Worm (Caenorhabditis elegans) whole organism, young adult: ENCODE data around the gene cut-3.

ENCODE experiments used
- B0035.1 ChIP-seq: sonication (generic microtip); optimal IDR thresholded peaks from 2 replicates; lab custom pipeline; 2016; ENCODE audit warnings: missing genetic modification characterization, mild to moderate bottlenecking, missing compliant biosample characterization, missing genotype, missing genetic modification reagents
- C06A6.2 ChIP-seq: fragments of 200-800 bp; sonication (Bioruptor generic); conservative IDR thresholded peaks from 2 replicates; pipeline ENCODE4 v1.3.6; 2022; ENCODE audit warnings: missing genetic modification characterization, missing compliant biosample characterization
- F23B12.7 ChIP-seq: sonication (generic microtip); optimal IDR thresholded peaks from 2 replicates; lab custom pipeline; 2017; ENCODE audit warnings: missing genetic modification characterization, mild to moderate bottlenecking, missing compliant biosample characterization, antibody characterized with exemption, moderate library complexity; ENCODE audit not compliant: insufficient read depth
- F39B2.1 ChIP-seq: fragments of 200-800 bp; sonication (Bioruptor generic); IDR thresholded peaks from 2 replicates; pipeline ENCODE4 v1.3.6; 2022; ENCODE audit warnings: missing genetic modification reagents, missing genetic modification characterization, missing compliant biosample characterization
- F49E8.2 ChIP-seq: sonication (generic microtip); optimal IDR thresholded peaks from 3 replicates; lab custom pipeline; 2017; ENCODE audit warnings: missing genetic modification characterization, mild to moderate bottlenecking, missing compliant biosample characterization, antibody characterized with exemption, moderate library complexity; ENCODE audit not compliant: insufficient read depth
- T26A5.8 ChIP-seq: sonication (generic microtip); optimal IDR thresholded peaks from 2 replicates; lab custom pipeline; 2016; ENCODE audit warnings: missing genetic modification characterization, missing compliant biosample characterization
- Y67H2A.10 ChIP-seq: fragments of 200-800 bp; sonication (Bioruptor generic); conservative IDR thresholded peaks from 2 replicates; pipeline ENCODE4 v1.3.6; 2022; ENCODE audit warnings: missing genetic modification reagents, missing genetic modification characterization, missing compliant biosample characterization
- Y79H2A.3 ChIP-seq: fragments of 200-800 bp; sonication (Bioruptor generic); conservative IDR thresholded peaks from 2 replicates; pipeline ENCODE4 v1.3.6; 2022; ENCODE audit warnings: missing genetic modification reagents, missing genetic modification characterization, missing compliant biosample characterization
- aptf-2 ChIP-seq: fragments of 200-800 bp; sonication (Bioruptor generic); conservative IDR thresholded peaks from 2 replicates; pipeline ENCODE4 v1.3.6; 2022; ENCODE audit warnings: missing genetic modification reagents, missing genetic modification characterization, missing compliant biosample characterization
- attf-6 ChIP-seq: fragments of 200-800 bp; sonication (Bioruptor generic); IDR thresholded peaks from 2 replicates; pipeline ENCODE4 v1.3.6; 2022; ENCODE audit warnings: missing genetic modification reagents, missing genetic modification characterization, missing compliant biosample characterization
- cebp-1 ChIP-seq, 2 experiments: fragments of 200-800 bp in 1 of 2; sonication (Bioruptor generic) in 1 of 2; sonication (generic microtip) in 1 of 2; IDR thresholded peaks in 1 of 2; optimal IDR thresholded peaks in 1 of 2; 2 replicates each; pipeline versions ENCODE4 v1.3.6 to Lab custom; 2017 to 2022; ENCODE audit warnings: missing compliant biosample characterization in 2 of 2, missing genetic modification characterization in 2 of 2, mild to moderate bottlenecking in 1 of 2, missing genetic modification reagents in 1 of 2, moderate library complexity in 1 of 2
- ceh-40 ChIP-seq: fragments of 200-800 bp; sonication (Bioruptor generic); IDR thresholded peaks from 2 replicates; pipeline ENCODE4 v1.3.6; 2022; ENCODE audit warnings: missing genetic modification characterization, missing compliant biosample characterization
- ekl-4 ChIP-seq: fragments of 200-800 bp; sonication (Bioruptor generic); IDR thresholded peaks from 2 replicates; pipeline ENCODE4 v1.3.6; 2022; ENCODE audit warnings: missing genetic modification reagents, missing genetic modification characterization, missing compliant biosample characterization
- him-1 ChIP-seq: sonication (generic microtip); optimal IDR thresholded peaks from 2 replicates; lab custom pipeline; 2016; ENCODE audit warnings: missing genotype, missing genetic modification reagents, missing genetic modification characterization, missing compliant biosample characterization
- hmg-1.2 ChIP-seq: fragments of 200-800 bp; sonication (Bioruptor generic); IDR thresholded peaks from 2 replicates; pipeline ENCODE4 v1.3.6; 2022; ENCODE audit warnings: missing genetic modification reagents, missing genetic modification characterization, missing compliant biosample characterization
- hrde-1 ChIP-seq: sonication (generic microtip); optimal IDR thresholded peaks from 2 replicates; lab custom pipeline; 2016; ENCODE audit warnings: missing genetic modification characterization, mild to moderate bottlenecking, missing compliant biosample characterization, moderate library complexity, missing genotype, missing genetic modification reagents, borderline replicate concordance
- hsf-1 ChIP-seq: fragments of 200-800 bp; sonication (Bioruptor generic); IDR thresholded peaks from 2 replicates; pipeline ENCODE4 v1.3.6; 2022; ENCODE audit warnings: missing genetic modification reagents, missing genetic modification characterization, missing compliant biosample characterization
- lin-35 ChIP-seq, 3 experiments: fragments of 150-350 bp in 2 of 3; sonication (generic microtip) in 1 of 3; optimal IDR thresholded peaks; 2 replicates each; lab custom pipeline; 2014 to 2018; ENCODE audit warnings: missing biosample characterization in 3 of 3, missing genetic modification characterization in 3 of 3, missing genetic modification reagents in 3 of 3
- lin-54 ChIP-seq: fragments of 200-800 bp; sonication (Bioruptor generic); optimal IDR thresholded peaks from 2 replicates; lab custom pipeline; 2018; ENCODE audit warnings: mild to moderate bottlenecking, missing genetic modification characterization, missing compliant biosample characterization
- lir-1 ChIP-seq: fragments of 200-800 bp; sonication (Bioruptor generic); conservative IDR thresholded peaks from 2 replicates; pipeline ENCODE4 v1.3.6; 2022; ENCODE audit warnings: missing genetic modification reagents, missing genetic modification characterization, missing compliant biosample characterization
- lsl-1 ChIP-seq: fragments of 200-800 bp; sonication (Bioruptor generic); optimal IDR thresholded peaks from 2 replicates; lab custom pipeline; 2018; ENCODE audit warnings: mild to moderate bottlenecking, missing genetic modification characterization, moderate library complexity, missing compliant biosample characterization
- madf-3 ChIP-seq: fragments of 200-800 bp; sonication (Bioruptor generic); IDR thresholded peaks from 2 replicates; pipeline ENCODE4 v1.3.6; 2022; ENCODE audit warnings: missing genetic modification reagents, missing genetic modification characterization, missing compliant biosample characterization
- madf-6 ChIP-seq: fragments of 200-800 bp; sonication (Bioruptor generic); IDR thresholded peaks from 2 replicates; pipeline ENCODE4 v1.3.6; 2022; ENCODE audit warnings: missing genetic modification reagents, missing genetic modification characterization, missing compliant biosample characterization
- madf-8 ChIP-seq: fragments of 200-800 bp; sonication (Bioruptor generic); conservative IDR thresholded peaks from 2 replicates; pipeline ENCODE4 v1.3.6; 2022; ENCODE audit warnings: missing genetic modification reagents, missing genetic modification characterization, missing compliant biosample characterization
- mes-4 ChIP-seq: sonication (generic microtip); optimal IDR thresholded peaks from 2 replicates; lab custom pipeline; 2016; ENCODE audit warnings: missing genotype, missing genetic modification characterization, missing compliant biosample characterization
- nhr-27 ChIP-seq: fragments of 200-800 bp; sonication (Bioruptor generic); optimal IDR thresholded peaks from 2 replicates; lab custom pipeline; 2018; ENCODE audit warnings: mild to moderate bottlenecking, missing genetic modification characterization, moderate library complexity, missing compliant biosample characterization
- pbrm-1 ChIP-seq: fragments of 200-800 bp; sonication (Bioruptor generic); IDR thresholded peaks from 2 replicates; pipeline ENCODE4 v1.3.6; 2022; ENCODE audit warnings: missing genetic modification reagents, missing genetic modification characterization, missing compliant biosample characterization
- rcor-1 ChIP-seq: fragments of 200-800 bp; sonication (Bioruptor generic); IDR thresholded peaks from 2 replicates; pipeline ENCODE4 v1.3.6; 2022; ENCODE audit warnings: missing genetic modification reagents, missing genetic modification characterization, missing compliant biosample characterization
- snpc-1.3 ChIP-seq: sonication (generic microtip); optimal IDR thresholded peaks from 2 replicates; lab custom pipeline; 2017; ENCODE audit warnings: missing genetic modification characterization, mild to moderate bottlenecking, missing compliant biosample characterization, antibody characterized with exemption, moderate library complexity, missing genotype, missing genetic modification reagents; ENCODE audit not compliant: insufficient read depth
- snpc-3.4 ChIP-seq: sonication (generic microtip); optimal IDR thresholded peaks from 2 replicates; lab custom pipeline; 2017; ENCODE audit warnings: missing genetic modification characterization, mild to moderate bottlenecking, missing compliant biosample characterization, antibody characterized with exemption, moderate library complexity, missing genotype, missing genetic modification reagents
- snpc-4 ChIP-seq, 5 experiments: fragments of 150-350 bp in 1 of 5; sonication (generic microtip) in 4 of 5; optimal IDR thresholded peaks; 2 replicates each; lab custom pipeline; 2014 to 2018; ENCODE audit warnings: missing genetic modification characterization in 5 of 5, missing biosample characterization in 3 of 5, antibody characterized with exemption in 2 of 5, mild to moderate bottlenecking in 2 of 5, missing compliant biosample characterization in 2 of 5, missing genotype in 2 of 5, moderate library complexity in 2 of 5, missing genetic modification reagents in 1 of 5
- tbx-9 ChIP-seq: sonication (generic microtip); optimal IDR thresholded peaks from 2 replicates; lab custom pipeline; 2016; ENCODE audit warnings: borderline replicate concordance, missing genetic modification characterization, inconsistent platforms, missing compliant biosample characterization
- tlf-1 ChIP-seq: fragments of 200-800 bp; sonication (Bioruptor generic); optimal IDR thresholded peaks from 2 replicates; lab custom pipeline; 2018; ENCODE audit warnings: mild to moderate bottlenecking, missing genetic modification characterization, missing compliant biosample characterization
- unc-130 ChIP-seq: sonication (generic microtip); optimal IDR thresholded peaks from 2 replicates; lab custom pipeline; 2016; ENCODE audit warnings: missing genetic modification reagents, missing genetic modification characterization, missing compliant biosample characterization
- zfh-2 ChIP-seq: fragments of 200-800 bp; sonication (Bioruptor generic); conservative IDR thresholded peaks from 2 replicates; pipeline ENCODE4 v1.3.6; 2022; ENCODE audit warnings: missing genetic modification reagents, missing genetic modification characterization, missing compliant biosample characterization
- ztf-25 ChIP-seq: fragments of 200-800 bp; sonication (Bioruptor generic); IDR thresholded peaks from 2 replicates; pipeline ENCODE4 v1.3.6; 2022; ENCODE audit warnings: missing genetic modification reagents, missing genetic modification characterization, missing compliant biosample characterization
- ztf-28 ChIP-seq: fragments of 200-800 bp; sonication (Bioruptor generic); IDR thresholded peaks from 2 replicates; pipeline ENCODE4 v1.3.6; 2022; ENCODE audit warnings: missing genetic modification reagents, missing genetic modification characterization, missing compliant biosample characterization
- ztf-3 ChIP-seq: fragments of 200-800 bp; sonication (Bioruptor generic); optimal IDR thresholded peaks from 2 replicates; lab custom pipeline; 2018; ENCODE audit warnings: mild to moderate bottlenecking, missing genetic modification characterization, missing compliant biosample characterization
- ztf-6 ChIP-seq: fragments of 200-800 bp; sonication (Bioruptor generic); IDR thresholded peaks from 2 replicates; pipeline ENCODE4 v1.3.6; 2022; ENCODE audit warnings: missing genetic modification reagents, missing genetic modification characterization, missing compliant biosample characterization

cut-3 gene

ce11 chrII:8467809-8468208 is 21.2 kb upstream of the cut-3 start, which contains the start of gene M05D6.2:
Gene M05D6.2, plus strand, starts transcription at chrII:8468109.
- TF ChIP-seq hsf-1 (GFP tag; lab: Robert Waterston, UW) (0 out of 2 replicates have a peak, but pooled peaks have one; percentile 50), ekl-4 (GFP tag; lab: Robert Waterston, UW) (no peak), unc-130 (GFP tag; lab: Kevin White, UChicago) (no peak), snpc-1.3 (tag; lab: Kevin White, UChicago) (no peak)

DNA sequence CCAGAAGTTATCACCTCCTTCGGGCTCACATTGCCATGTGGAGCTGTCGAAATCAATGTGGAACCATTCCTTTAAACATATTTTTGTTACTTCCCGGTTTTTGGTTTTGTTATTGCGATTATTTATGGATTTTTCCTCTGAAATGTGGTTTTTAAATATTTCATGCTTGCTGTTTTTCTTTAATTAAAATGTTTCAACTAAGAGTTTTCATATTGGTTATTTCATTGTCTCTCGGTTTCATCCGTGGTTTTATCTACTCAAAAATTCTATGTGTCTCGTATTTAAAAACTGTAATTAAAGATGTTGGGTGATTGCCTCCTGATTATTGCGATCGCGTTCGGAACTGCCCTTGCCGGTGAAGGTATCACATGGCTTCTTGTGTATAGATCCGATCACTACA is 20.2 kb upstream of the cut-3 start, which contains the start of gene F22B5.10:
TSS of gene F22B5.10 (plus strand) at position 301 of the 400 bp plus-strand sequence.
- no peak for TF ChIP-seq tlf-1
- peak; percentile 20 for TF ChIP-seq snpc-3.4 (tag; lab: Kevin White, UChicago)
- no peak for TF ChIP-seq ztf-3 (GFP tag; lab: Kevin White, UChicago)
- no peak for TF ChIP-seq cebp-1 (GFP tag; IDR thresholded peaks at IDR 0.05; lab: Robert Waterston, UW)
- no peak for TF ChIP-seq cebp-1 (tag; optimal IDR thresholded peaks at IDR 0.05; lab: Kevin White, UChicago)
- no peak for TF ChIP-seq F49E8.2 (tag; lab: Kevin White, UChicago)
- no peak for TF ChIP-seq mes-4 (tag; lab: Kevin White, UChicago)
- TF ChIP-seq, all 124 proteins: peak for 1

ce11 chrII:8464448-8464898 is 17.8 kb upstream of the cut-3 start, which contains the start of gene fars-3:
Gene fars-3, plus strand, starts transcription at chrII:8464848.
- peak; percentile 55 for TF ChIP-seq nhr-27
- TF ChIP-seq hmg-1.2: peak; percentile 41
- TF ChIP-seq Y67H2A.10: 0 out of 2 replicates have a peak, but pooled peaks have one; percentile 32
- TF ChIP-seq rcor-1 (GFP tag; lab: Robert Waterston, UW): no peak
- peak; percentile 71 for TF ChIP-seq hrde-1 (tag; lab: Kevin White, UChicago)
- peak; percentile 72; the same call in 1 of the 2 replicates for TF ChIP-seq ekl-4 (GFP tag; lab: Robert Waterston, UW)
- peak; percentile 60; the same call in 1 of the 2 replicates for TF ChIP-seq Y79H2A.3 (GFP tag; lab: Robert Waterston, UW)
- TF ChIP-seq ztf-6: 0 out of 2 replicates have a peak, but pooled peaks have one; percentile 6
- TF ChIP-seq zfh-2 (GFP tag; lab: Robert Waterston, UW): no peak
- TF ChIP-seq hsf-1 (GFP tag; lab: Robert Waterston, UW): peak; percentile 81
- TF ChIP-seq F23B12.7 (tag; lab: Kevin White, UChicago): no peak
- TF ChIP-seq madf-8 (GFP tag; lab: Robert Waterston, UW): peak; percentile 15; the same call in 1 of the 2 replicates
- TF ChIP-seq cebp-1 (GFP tag; IDR thresholded peaks at IDR 0.05; lab: Robert Waterston, UW): no peak
- peak; percentile 55 for TF ChIP-seq cebp-1 (tag; optimal IDR thresholded peaks at IDR 0.05; lab: Kevin White, UChicago)
- TF ChIP-seq attf-6 (GFP tag; lab: Robert Waterston, UW): peak; percentile 60; the same call in 1 of the 2 replicates
- TF ChIP-seq ztf-25: peak; percentile 34; the same call in 1 of the 2 replicates
- TF ChIP-seq lin-54: peak; percentile 61
- TF ChIP-seq C06A6.2 (GFP tag; lab: Robert Waterston, UW): no peak
- TF ChIP-seq pbrm-1 (GFP tag; lab: Robert Waterston, UW): peak; percentile 36; the same call in 1 of the 2 replicates
- TF ChIP-seq madf-3 (GFP tag; lab: Robert Waterston, UW): 0 out of 2 replicates have a peak, but pooled peaks have one; percentile 69
- peak; percentile 21; the same call in 1 of the 2 replicates for TF ChIP-seq ceh-40
- TF ChIP-seq tbx-9: no peak
- TF ChIP-seq aptf-2: 0 out of 2 replicates have a peak, but pooled peaks have one; percentile 14
- peak; percentile 57 for TF ChIP-seq madf-6
- peak; percentile 0 for TF ChIP-seq T26A5.8 (tag; lab: Kevin White, UChicago)
- TF ChIP-seq lsl-1 (GFP tag; lab: Kevin White, UChicago): peak; percentile 2
- peak; percentile 57 for TF ChIP-seq snpc-3.4 (tag; lab: Kevin White, UChicago)
- no peak for TF ChIP-seq lir-1
- peak; percentile 46 for TF ChIP-seq B0035.1 (tag; lab: Kevin White, UChicago)
- TF ChIP-seq lin-35 (GFP tag; optimal IDR thresholded peaks at IDR 0.05; lab: Kevin White, UChicago): peak in 1 of 3 experiments; percentile 49
- TF ChIP-seq F39B2.1 (GFP tag; lab: Robert Waterston, UW): peak; percentile 39; the same call in 1 of the 2 replicates
- TF ChIP-seq snpc-4 (GFP tag; optimal IDR thresholded peaks at IDR 0.05; lab: Kevin White, UChicago): peak; percentile 14
- TF ChIP-seq snpc-4 (tag; optimal IDR thresholded peaks at IDR 0.05; lab: Kevin White, UChicago): peak in 1 of 4 experiments; percentile 41
- no peak for TF ChIP-seq ztf-28 (GFP tag; lab: Robert Waterston, UW)
- peak; percentile 62 for TF ChIP-seq tlf-1
- TF ChIP-seq him-1 (tag; lab: Kevin White, UChicago): no peak
